Worm (Caenorhabditis elegans) whole organism, young adult: ENCODE measurements around the gene C46F11.4.

ENCODE experiments used
- B0019.2 ChIP-seq: fragments of 200-800 bp; sonication (Bioruptor generic); conservative IDR thresholded peaks from 2 replicates; pipeline ENCODE4 v1.3.6; 2022; ENCODE audit warnings: missing genetic modification reagents, missing genetic modification characterization, missing compliant biosample characterization
- D2030.7 ChIP-seq: fragments of 200-800 bp; sonication (Bioruptor generic); IDR thresholded peaks from 2 replicates; pipeline ENCODE4 v1.3.6; 2022; ENCODE audit warnings: missing genetic modification reagents, missing genetic modification characterization, missing compliant biosample characterization
- F37B4.10 ChIP-seq: fragments of 200-800 bp; sonication (Bioruptor generic); IDR thresholded peaks from 2 replicates; pipeline ENCODE4 v1.3.6; 2022; ENCODE audit warnings: missing genetic modification characterization, missing compliant biosample characterization
- F39B2.1 ChIP-seq: fragments of 200-800 bp; sonication (Bioruptor generic); IDR thresholded peaks from 2 replicates; pipeline ENCODE4 v1.3.6; 2022; ENCODE audit warnings: missing genetic modification reagents, missing genetic modification characterization, missing compliant biosample characterization
- F55B11.4 ChIP-seq: sonication (generic microtip); optimal IDR thresholded peaks from 2 replicates; lab custom pipeline; 2016; ENCODE audit warnings: missing compliant biosample characterization, missing genetic modification characterization, borderline replicate concordance; ENCODE audit not compliant: insufficient read depth
- K11D2.4 ChIP-seq: fragments of 200-800 bp; sonication (Bioruptor generic); IDR thresholded peaks from 2 replicates; pipeline ENCODE4 v1.3.6; 2022; ENCODE audit warnings: missing genetic modification reagents, missing genetic modification characterization, missing compliant biosample characterization
- T26A5.8 ChIP-seq: sonication (generic microtip); optimal IDR thresholded peaks from 2 replicates; lab custom pipeline; 2016; ENCODE audit warnings: missing genetic modification characterization, missing compliant biosample characterization
- Y53F4B.3 ChIP-seq: fragments of 200-800 bp; sonication (Bioruptor generic); IDR thresholded peaks from 2 replicates; pipeline ENCODE4 v1.3.6; 2022; ENCODE audit warnings: missing genetic modification reagents, missing genetic modification characterization, missing compliant biosample characterization
- Y53G8AR.9 ChIP-seq: fragments of 200-800 bp; sonication (Bioruptor generic); conservative IDR thresholded peaks from 2 replicates; pipeline ENCODE4 v1.3.6; 2022; ENCODE audit warnings: missing genetic modification reagents, missing genetic modification characterization, missing compliant biosample characterization
- Y56A3A.18 ChIP-seq: fragments of 200-800 bp; sonication (Bioruptor generic); IDR thresholded peaks from 2 replicates; pipeline ENCODE4 v1.3.6; 2022; ENCODE audit warnings: missing genetic modification reagents, missing genetic modification characterization, missing compliant biosample characterization
- Y67H2A.10 ChIP-seq: fragments of 200-800 bp; sonication (Bioruptor generic); conservative IDR thresholded peaks from 2 replicates; pipeline ENCODE4 v1.3.6; 2022; ENCODE audit warnings: missing genetic modification reagents, missing genetic modification characterization, missing compliant biosample characterization
- Y79H2A.3 ChIP-seq: fragments of 200-800 bp; sonication (Bioruptor generic); conservative IDR thresholded peaks from 2 replicates; pipeline ENCODE4 v1.3.6; 2022; ENCODE audit warnings: missing genetic modification reagents, missing genetic modification characterization, missing compliant biosample characterization
- ama-1 ChIP-seq, 3 experiments: fragments of 150-350 bp in 1 of 3; sonication (generic microtip) in 2 of 3; optimal IDR thresholded peaks; 2 replicates each; lab custom pipeline; 2014 to 2018; ENCODE audit warnings: missing biosample characterization in 2 of 3, missing genetic modification characterization in 2 of 3, missing genetic modification reagents in 2 of 3
- athp-1 ChIP-seq: sonication (generic microtip); optimal IDR thresholded peaks from 2 replicates; lab custom pipeline; 2017; ENCODE audit warnings: mild to moderate bottlenecking, missing genetic modification characterization, missing compliant biosample characterization
- attf-3 ChIP-seq: fragments of 200-800 bp; sonication (Bioruptor generic); conservative IDR thresholded peaks from 2 replicates; pipeline ENCODE4 v1.3.6; 2022; ENCODE audit warnings: missing genetic modification reagents, missing genetic modification characterization, missing compliant biosample characterization
- cebp-1 ChIP-seq, 2 experiments: fragments of 200-800 bp in 1 of 2; sonication (Bioruptor generic) in 1 of 2; sonication (generic microtip) in 1 of 2; IDR thresholded peaks in 1 of 2; optimal IDR thresholded peaks in 1 of 2; 2 replicates each; pipeline versions ENCODE4 v1.3.6 to Lab custom; 2017 to 2022; ENCODE audit warnings: missing compliant biosample characterization in 2 of 2, missing genetic modification characterization in 2 of 2, mild to moderate bottlenecking in 1 of 2, missing genetic modification reagents in 1 of 2, moderate library complexity in 1 of 2
- cebp-2 ChIP-seq: fragments of 200-800 bp; sonication (Bioruptor generic); IDR thresholded peaks from 2 replicates; pipeline ENCODE4 v1.3.6; 2022; ENCODE audit warnings: missing genetic modification characterization, missing compliant biosample characterization
- ceh-58 ChIP-seq: fragments of 200-800 bp; sonication (Bioruptor generic); IDR thresholded peaks from 2 replicates; pipeline ENCODE4 v1.3.6; 2022; ENCODE audit warnings: missing genetic modification characterization, missing compliant biosample characterization
- dox-1 ChIP-seq: fragments of 200-800 bp; sonication (Bioruptor generic); IDR thresholded peaks from 2 replicates; pipeline ENCODE4 v1.3.6; 2022; ENCODE audit warnings: missing genetic modification reagents, missing genetic modification characterization, missing compliant biosample characterization
- dpff-1 ChIP-seq: sonication (generic microtip); optimal IDR thresholded peaks from 2 replicates; lab custom pipeline; 2017; ENCODE audit warnings: mild to moderate bottlenecking, missing genetic modification characterization, missing compliant biosample characterization
- egl-44 ChIP-seq: fragments of 200-800 bp; sonication (Bioruptor generic); IDR thresholded peaks from 2 replicates; pipeline ENCODE4 v1.3.6; 2022; ENCODE audit warnings: missing genetic modification reagents, missing genetic modification characterization, missing compliant biosample characterization
- hlh-12 ChIP-seq: sonication (generic microtip); optimal IDR thresholded peaks from 2 replicates; lab custom pipeline; 2016; ENCODE audit warnings: missing genetic modification characterization, missing compliant biosample characterization
- hlh-26 ChIP-seq: fragments of 200-800 bp; sonication (Bioruptor generic); conservative IDR thresholded peaks from 2 replicates; pipeline ENCODE4 v1.3.6; 2022; ENCODE audit warnings: missing genetic modification reagents, missing genetic modification characterization, missing compliant biosample characterization
- hmg-1.2 ChIP-seq: fragments of 200-800 bp; sonication (Bioruptor generic); IDR thresholded peaks from 2 replicates; pipeline ENCODE4 v1.3.6; 2022; ENCODE audit warnings: missing genetic modification reagents, missing genetic modification characterization, missing compliant biosample characterization
- hsf-1 ChIP-seq: fragments of 200-800 bp; sonication (Bioruptor generic); IDR thresholded peaks from 2 replicates; pipeline ENCODE4 v1.3.6; 2022; ENCODE audit warnings: missing genetic modification reagents, missing genetic modification characterization, missing compliant biosample characterization
- lag-1 ChIP-seq: fragments of 200-800 bp; sonication (Bioruptor generic); IDR thresholded peaks from 2 replicates; pipeline ENCODE4 v1.3.6; 2022; ENCODE audit warnings: missing genetic modification reagents, missing genetic modification characterization, missing compliant biosample characterization
- let-607 ChIP-seq, 2 experiments: fragments of 200-800 bp in 1 of 2; sonication (Bioruptor generic) in 1 of 2; sonication (generic microtip) in 1 of 2; optimal IDR thresholded peaks; 2 replicates each; lab custom pipeline; 2016 to 2018; ENCODE audit warnings: mild to moderate bottlenecking in 2 of 2, missing compliant biosample characterization in 2 of 2, missing genetic modification characterization in 2 of 2, moderate library complexity in 2 of 2, missing genotype in 1 of 2
- lin-35 ChIP-seq, 3 experiments: fragments of 150-350 bp in 2 of 3; sonication (generic microtip) in 1 of 3; optimal IDR thresholded peaks; 2 replicates each; lab custom pipeline; 2014 to 2018; ENCODE audit warnings: missing biosample characterization in 3 of 3, missing genetic modification characterization in 3 of 3, missing genetic modification reagents in 3 of 3
- lin-40 ChIP-seq: sonication (generic microtip); optimal IDR thresholded peaks from 2 replicates; lab custom pipeline; 2016; ENCODE audit warnings: missing genetic modification characterization, mild to moderate bottlenecking, missing compliant biosample characterization, missing genotype, missing genetic modification reagents
- lin-54 ChIP-seq: fragments of 200-800 bp; sonication (Bioruptor generic); optimal IDR thresholded peaks from 2 replicates; lab custom pipeline; 2018; ENCODE audit warnings: mild to moderate bottlenecking, missing genetic modification characterization, missing compliant biosample characterization
- lsl-1 ChIP-seq: fragments of 200-800 bp; sonication (Bioruptor generic); optimal IDR thresholded peaks from 2 replicates; lab custom pipeline; 2018; ENCODE audit warnings: mild to moderate bottlenecking, missing genetic modification characterization, moderate library complexity, missing compliant biosample characterization
- madf-10 ChIP-seq: sonication (generic microtip); optimal IDR thresholded peaks from 2 replicates; lab custom pipeline; 2016; ENCODE audit warnings: mild to moderate bottlenecking, missing genetic modification characterization, missing compliant biosample characterization
- madf-6 ChIP-seq: fragments of 200-800 bp; sonication (Bioruptor generic); IDR thresholded peaks from 2 replicates; pipeline ENCODE4 v1.3.6; 2022; ENCODE audit warnings: missing genetic modification reagents, missing genetic modification characterization, missing compliant biosample characterization
- nhr-90 ChIP-seq: sonication (generic microtip); optimal IDR thresholded peaks from 2 replicates; lab custom pipeline; 2016; ENCODE audit warnings: missing genotype, mild to moderate bottlenecking, missing genetic modification characterization, missing compliant biosample characterization
- rcor-1 ChIP-seq: fragments of 200-800 bp; sonication (Bioruptor generic); IDR thresholded peaks from 2 replicates; pipeline ENCODE4 v1.3.6; 2022; ENCODE audit warnings: missing genetic modification reagents, missing genetic modification characterization, missing compliant biosample characterization
- sdz-38 ChIP-seq: sonication (generic microtip); optimal IDR thresholded peaks from 2 replicates; lab custom pipeline; 2016; ENCODE audit warnings: missing genotype, missing genetic modification characterization, missing compliant biosample characterization
- somi-1 ChIP-seq: fragments of 200-800 bp; sonication (Bioruptor generic); optimal IDR thresholded peaks from 2 replicates; lab custom pipeline; 2018; ENCODE audit warnings: mild to moderate bottlenecking, missing genetic modification characterization, missing compliant biosample characterization
- sptf-2 ChIP-seq: fragments of 200-800 bp; sonication (Bioruptor generic); optimal IDR thresholded peaks from 2 replicates; lab custom pipeline; 2018; ENCODE audit warnings: mild to moderate bottlenecking, missing genetic modification characterization, missing compliant biosample characterization
- tlf-1 ChIP-seq: fragments of 200-800 bp; sonication (Bioruptor generic); optimal IDR thresholded peaks from 2 replicates; lab custom pipeline; 2018; ENCODE audit warnings: mild to moderate bottlenecking, missing genetic modification characterization, missing compliant biosample characterization
- xnd-1 ChIP-seq: sonication (generic microtip); optimal IDR thresholded peaks from 2 replicates; lab custom pipeline; 2016; ENCODE audit warnings: missing genotype, missing genetic modification reagents, missing genetic modification characterization, missing compliant biosample characterization
- zfh-2 ChIP-seq: fragments of 200-800 bp; sonication (Bioruptor generic); conservative IDR thresholded peaks from 2 replicates; pipeline ENCODE4 v1.3.6; 2022; ENCODE audit warnings: missing genetic modification reagents, missing genetic modification characterization, missing compliant biosample characterization
- zim-3 ChIP-seq: sonication (generic microtip); optimal IDR thresholded peaks from 2 replicates; lab custom pipeline; 2017; ENCODE audit warnings: mild to moderate bottlenecking, missing genetic modification characterization, moderate library complexity, missing compliant biosample characterization
- ztf-18 ChIP-seq: sonication (generic microtip); optimal IDR thresholded peaks from 2 replicates; lab custom pipeline; 2016; ENCODE audit warnings: missing genotype, mild to moderate bottlenecking, missing genetic modification characterization, missing compliant biosample characterization

C46F11.4 gene

DNA sequence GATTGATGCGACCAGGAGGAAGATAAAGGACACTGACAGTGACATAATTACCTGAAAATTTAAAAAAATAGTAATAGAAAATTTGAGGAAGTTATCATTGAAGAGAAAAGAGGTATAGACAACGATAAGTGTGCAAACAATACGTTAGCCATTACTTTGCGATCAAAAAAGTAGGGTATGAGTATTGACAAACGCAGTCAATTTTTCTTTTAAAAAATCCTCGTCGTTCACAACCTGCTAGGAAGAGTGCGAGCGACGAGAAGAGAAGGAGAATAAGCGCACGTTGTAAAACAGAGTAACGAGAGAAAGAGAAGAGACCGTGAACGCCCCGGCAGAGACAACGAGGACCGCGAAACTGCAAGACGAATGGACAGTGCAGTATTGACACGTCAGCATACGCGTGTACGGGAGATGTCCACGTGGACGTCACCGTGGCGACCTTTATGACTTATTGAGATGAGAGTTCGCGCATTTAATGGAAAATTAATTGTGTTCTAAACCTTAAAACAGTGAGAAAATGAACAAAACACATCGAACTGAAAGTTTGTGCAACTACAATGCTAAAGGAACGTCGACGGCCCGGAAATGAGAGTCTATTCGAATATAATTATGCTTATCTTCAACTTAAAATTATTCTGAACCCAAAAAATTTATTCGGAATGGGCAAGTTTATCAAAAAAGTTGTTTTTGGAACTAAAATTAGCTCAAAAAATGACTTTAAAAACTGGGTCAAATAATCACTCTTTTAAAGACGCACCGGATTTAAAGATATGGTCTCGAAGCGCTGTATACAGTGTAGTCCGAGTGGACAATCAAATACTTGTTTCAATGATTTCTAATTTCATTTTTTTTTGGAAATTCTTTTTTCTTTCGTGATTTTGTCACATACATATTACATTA lies 37.6 kb upstream of the C46F11.4 start, which contains the start of the genes pdi-1 and C14B1.2 (continued):
- TF ChIP-seq madf-6 (GFP tag; lab: Robert Waterston, UW): peak; percentile 13; the same call in 1 of the 2 replicates
- TF ChIP-seq rcor-1 (GFP tag; lab: Robert Waterston, UW): peak; percentile 29; the same call in 1 of the 2 replicates
- TF ChIP-seq lin-40 (tag; lab: Kevin White, UChicago): peak; percentile 51
- TF ChIP-seq D2030.7 (GFP tag; lab: Robert Waterston, UW): peak; percentile 18; the same call in 1 of the 2 replicates
- peak; percentile 85 for TF ChIP-seq dox-1
- no peak for TF ChIP-seq Y53F4B.3
- TF ChIP-seq let-607 (tag; optimal IDR thresholded peaks at IDR 0.05; lab: Kevin White, UChicago): peak; percentile 99
- TF ChIP-seq zfh-2: peak; percentile 84
- TF ChIP-seq lsl-1: peak; percentile 35
- no peak for TF ChIP-seq Y67H2A.10 (GFP tag; lab: Robert Waterston, UW)
- TF ChIP-seq lin-54 (GFP tag; lab: Kevin White, UChicago): peak; percentile 55
- 0 out of 2 replicates have a peak, but pooled peaks have one; percentile 52 for TF ChIP-seq cebp-1 (GFP tag; IDR thresholded peaks at IDR 0.05; lab: Robert Waterston, UW)
- TF ChIP-seq cebp-1 (tag; optimal IDR thresholded peaks at IDR 0.05; lab: Kevin White, UChicago): peak; percentile 61
- TF ChIP-seq ztf-18 (tag; lab: Kevin White, UChicago): peak; percentile 79
- peak; percentile 56 for TF ChIP-seq hmg-1.2
- TF ChIP-seq hlh-26 (GFP tag; lab: Robert Waterston, UW): no peak
- TF ChIP-seq, all 124 proteins: peak for 30

DNA sequence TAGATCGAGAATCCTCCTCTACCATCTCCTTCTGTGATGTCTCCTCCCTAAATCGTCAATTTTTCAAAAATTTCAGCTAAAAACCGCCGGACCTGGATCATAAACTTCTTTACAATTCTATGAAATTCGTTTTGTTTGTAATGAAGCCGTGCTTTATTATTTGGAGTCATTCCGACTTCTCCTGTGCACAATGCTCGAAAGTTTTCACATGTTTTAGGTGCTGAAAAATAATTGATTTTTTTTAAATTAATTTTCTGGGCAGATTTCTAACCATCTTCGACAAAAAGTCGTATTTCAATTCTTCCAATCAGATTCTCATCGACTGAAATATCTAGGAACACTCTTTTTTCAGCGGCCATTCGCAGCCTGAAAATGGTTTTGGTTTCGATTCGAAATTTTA lies 35.2 kb upstream of the C46F11.4 start, which contains the start of gene cyn-9:
cyn-9 (minus strand) TSS at position 366 of the 400 bp plus-strand sequence.
- TF ChIP-seq cebp-2 (GFP tag; lab: Robert Waterston, UW): no peak
- no peak for TF ChIP-seq T26A5.8 (tag; lab: Kevin White, UChicago)
- TF ChIP-seq B0019.2: no peak
- no peak for TF ChIP-seq ztf-18 (tag; lab: Kevin White, UChicago)
- no peak for TF ChIP-seq madf-10
- no peak for TF ChIP-seq K11D2.4 (GFP tag; lab: Robert Waterston, UW)
- TF ChIP-seq hlh-12 (tag; lab: Kevin White, UChicago): no peak
- 0 out of 2 replicates have a peak, but pooled peaks have one; percentile 21 for TF ChIP-seq F39B2.1 (GFP tag; lab: Robert Waterston, UW)
- no peak for TF ChIP-seq rcor-1 (GFP tag; lab: Robert Waterston, UW)
- no peak for TF ChIP-seq sptf-2 (GFP tag; lab: Kevin White, UChicago)
- TF ChIP-seq zim-3 (tag; lab: Kevin White, UChicago): no peak
- no peak for TF ChIP-seq dpff-1 (tag; lab: Kevin White, UChicago)
- TF ChIP-seq F55B11.4: no peak
- no peak for TF ChIP-seq D2030.7 (GFP tag; lab: Robert Waterston, UW)
- TF ChIP-seq nhr-90 (tag; lab: Kevin White, UChicago): no peak
- no peak for TF ChIP-seq ceh-58 (GFP tag; lab: Robert Waterston, UW)
- TF ChIP-seq ama-1 (optimal IDR thresholded peaks at IDR 0.05; lab: Kevin White, UChicago): no peak
- no peak for TF ChIP-seq ama-1 (GFP tag; optimal IDR thresholded peaks at IDR 0.05; lab: Kevin White, UChicago)
- TF ChIP-seq athp-1: peak; percentile 33
- no peak for TF ChIP-seq F37B4.10 (GFP tag; lab: Robert Waterston, UW)
- TF ChIP-seq Y79H2A.3 (GFP tag; lab: Robert Waterston, UW): no peak
- TF ChIP-seq sdz-38: no peak
- TF ChIP-seq Y56A3A.18 (GFP tag; lab: Robert Waterston, UW): no peak
- peak; percentile 32 for TF ChIP-seq lin-54 (GFP tag; lab: Kevin White, UChicago)
- no peak for TF ChIP-seq somi-1 (GFP tag; lab: Kevin White, UChicago)
- no peak for TF ChIP-seq dox-1
- TF ChIP-seq tlf-1 (GFP tag; lab: Kevin White, UChicago): no peak
- no peak for TF ChIP-seq cebp-1 (GFP tag; IDR thresholded peaks at IDR 0.05; lab: Robert Waterston, UW)
- TF ChIP-seq cebp-1 (tag; optimal IDR thresholded peaks at IDR 0.05; lab: Kevin White, UChicago): peak; percentile 3
- TF ChIP-seq attf-3 (GFP tag; lab: Robert Waterston, UW): no peak
- no peak for TF ChIP-seq lag-1
- TF ChIP-seq egl-44 (GFP tag; lab: Robert Waterston, UW): no peak
- TF ChIP-seq xnd-1: no peak
- TF ChIP-seq lin-35 (GFP tag; optimal IDR thresholded peaks at IDR 0.05; lab: Kevin White, UChicago): no peak
- no peak for TF ChIP-seq Y53G8AR.9
- 0 out of 2 replicates have a peak, but pooled peaks have one; percentile 20 for TF ChIP-seq hsf-1 (GFP tag; lab: Robert Waterston, UW)
